Worm (Caenorhabditis elegans): ENCODE results near the gene ttbk-5.

ce11 chrIV:10080816-10081215 is 9.6 kb upstream of the ttbk-5 start, which contains the start of gene W01B6.6:
- no peak for TF ChIP-seq him-1 (tag; optimal IDR thresholded peaks at IDR 0.05)
- no peak for TF ChIP-seq W03F9.2 (tag; optimal IDR thresholded peaks at IDR 0.05)
- no peak for TF ChIP-seq dao-5 (tag; optimal IDR thresholded peaks at IDR 0.05)

Measured in whole organism, L4/young adult.